Comparison of ENCODE assay signal across 1 worm cellular context in genomic region chrIII:12978473-12979174, ce11.
TF ChIP-seq lines count a peak whose summit lies in the region.

TSS of gene ubq-2 (minus strand) at chrIII:12978523.
TSS of gene frg-1 (plus strand) at chrIII:12979162.

TF ChIP-seq in whole organism, L4 larva, 104 proteins besides CTCF, POLR2A, EP300 and RAD21 (continued from another document):
- TF ChIP-seq dmd-9 (GFP tag; IDR thresholded peaks at IDR 0.05; lab: Robert Waterston, UW) (no peak), F26F4.8 (GFP tag; conservative IDR thresholded peaks at IDR 0.05; lab: Robert Waterston, UW) (no peak), T20F7.1 (GFP tag; optimal IDR thresholded peaks at IDR 0.05; lab: Kevin White, UChicago) (no peak), saeg-2 (GFP tag; IDR thresholded peaks at IDR 0.05; lab: Robert Waterston, UW) (no peak), zip-2 (tag; optimal IDR thresholded peaks at IDR 0.05; lab: Kevin White, UChicago) (peak; percentile 2), mdl-1 (tag; optimal IDR thresholded peaks at IDR 0.05; lab: Kevin White, UChicago) (peak in 1 of 2 experiments; percentile 32), aha-1 (tag; lab: Kevin White, UChicago) (peak; percentile 54), unc-130 (GFP tag; optimal IDR thresholded peaks at IDR 0.05; lab: Kevin White, UChicago) (peak; percentile 43), nhr-6 (tag; optimal IDR thresholded peaks at IDR 0.05; lab: Kevin White, UChicago) (peak; percentile 53), madf-9 (GFP tag; conservative IDR thresholded peaks at IDR 0.05; lab: Robert Waterston, UW) (no peak), T26A8.4 (GFP tag; IDR thresholded peaks at IDR 0.05; lab: Robert Waterston, UW) (peak; percentile 77), hlh-11 (tag; optimal IDR thresholded peaks at IDR 0.05; lab: Kevin White, UChicago) (peak; percentile 77), tra-1 (GFP tag; IDR thresholded peaks at IDR 0.05; lab: Robert Waterston, UW) (no peak; the same call in 1 of the 2 replicates), dve-1 (tag; optimal IDR thresholded peaks at IDR 0.05; lab: Kevin White, UChicago; ENCODE audit: insufficient read depth) (peak; percentile 91), fkh-10 (GFP tag; optimal IDR thresholded peaks at IDR 0.05; lab: Kevin White, UChicago) (no peak), sdz-12 (GFP tag; optimal IDR thresholded peaks at IDR 0.05; lab: Kevin White, UChicago) (no peak), skn-1 (tag; optimal IDR thresholded peaks at IDR 0.05; lab: Kevin White, UChicago) (no peak), ama-1 (optimal IDR thresholded peaks at IDR 0.05; lab: Kevin White, UChicago) (peak; percentile 57), mxl-3 (GFP tag; optimal IDR thresholded peaks at IDR 0.05; lab: Kevin White, UChicago) (no peak), nhr-25 (tag; optimal IDR thresholded peaks at IDR 0.05; lab: Kevin White, UChicago; ENCODE audit: borderline replicate concordance, insufficient read depth) (peak; percentile 21), zfp-2 (tag; optimal IDR thresholded peaks at IDR 0.05; lab: Kevin White, UChicago) (peak; percentile 43), lin-29 (GFP tag; IDR thresholded peaks at IDR 0.05; lab: Robert Waterston, UW) (no peak), daf-19 (GFP tag; conservative IDR thresholded peaks at IDR 0.05; lab: Robert Waterston, UW) (no peak), ZK546.5 (tag; optimal IDR thresholded peaks at IDR 0.05; lab: Kevin White, UChicago) (peak in 1 of 2 experiments; percentile 19), nhr-41 (GFP tag; IDR thresholded peaks at IDR 0.05; lab: Robert Waterston, UW) (no peak), nhr-48 (tag; optimal IDR thresholded peaks at IDR 0.05; lab: Kevin White, UChicago) (peak; percentile 1), lin-38 (GFP tag; IDR thresholded peaks at IDR 0.05; lab: Robert Waterston, UW) (peak; percentile 88), rbr-2 (tag; optimal IDR thresholded peaks at IDR 0.05; lab: Kevin White, UChicago) (peak; percentile 79), dpl-1 (GFP tag; optimal IDR thresholded peaks at IDR 0.05; lab: Kevin White, UChicago) (peak; percentile 83), jun-1 (tag; optimal IDR thresholded peaks at IDR 0.05; lab: Kevin White, UChicago) (no peak), aly-2 (tag; optimal IDR thresholded peaks at IDR 0.05; lab: Kevin White, UChicago) (no peak), lsy-2 (tag; optimal IDR thresholded peaks at IDR 0.05; lab: Kevin White, UChicago) (peak; percentile 99 to 100), cey-2 (tag; optimal IDR thresholded peaks at IDR 0.05; lab: Kevin White, UChicago; ENCODE audit: borderline replicate concordance, insufficient read depth) (no peak), nhr-77 (tag; optimal IDR thresholded peaks at IDR 0.05; lab: Kevin White, UChicago) (peak; percentile 59), snpc-4 (tag; optimal IDR thresholded peaks at IDR 0.05; lab: Kevin White, UChicago) (no peak), ztf-11 (tag; optimal IDR thresholded peaks at IDR 0.05; lab: Kevin White, UChicago) (no peak), Y75B8A.6 (GFP tag; IDR thresholded peaks at IDR 0.05; lab: Robert Waterston, UW) (no peak), nhr-111 (GFP tag; optimal IDR thresholded peaks at IDR 0.05; lab: Kevin White, UChicago) (no peak), ceh-44 (GFP tag; IDR thresholded peaks at IDR 0.05; lab: Robert Waterston, UW) (0 out of 2 replicates have a peak, but pooled peaks have one; percentile 37), lin-39 (tag; optimal IDR thresholded peaks at IDR 0.05; lab: Kevin White, UChicago) (no peak), ceh-82 (tag; optimal IDR thresholded peaks at IDR 0.05; lab: Kevin White, UChicago) (no peak), set-16 (GFP tag; IDR thresholded peaks at IDR 0.05; lab: Robert Waterston, UW) (0 out of 2 replicates have a peak, but pooled peaks have one; percentile 8), spr-3 (GFP tag; optimal IDR thresholded peaks at IDR 0.05; lab: Kevin White, UChicago) (peak; percentile 39), Y105C5A.15 (GFP tag; IDR thresholded peaks at IDR 0.05; lab: Robert Waterston, UW) (no peak), unc-62 (GFP tag; optimal IDR thresholded peaks at IDR 0.05 in 1 of 2; lab: Kevin White, UChicago) (peak in 1 of 2 experiments; percentile 57), unc-62 (tag; optimal IDR thresholded peaks at IDR 0.05; lab: Kevin White, UChicago) (no peak), lim-7 (GFP tag; IDR thresholded peaks at IDR 0.05; lab: Robert Waterston, UW) (no peak)
